Worm (Caenorhabditis elegans): ENCODE data around the gene srz-59.

DNA sequence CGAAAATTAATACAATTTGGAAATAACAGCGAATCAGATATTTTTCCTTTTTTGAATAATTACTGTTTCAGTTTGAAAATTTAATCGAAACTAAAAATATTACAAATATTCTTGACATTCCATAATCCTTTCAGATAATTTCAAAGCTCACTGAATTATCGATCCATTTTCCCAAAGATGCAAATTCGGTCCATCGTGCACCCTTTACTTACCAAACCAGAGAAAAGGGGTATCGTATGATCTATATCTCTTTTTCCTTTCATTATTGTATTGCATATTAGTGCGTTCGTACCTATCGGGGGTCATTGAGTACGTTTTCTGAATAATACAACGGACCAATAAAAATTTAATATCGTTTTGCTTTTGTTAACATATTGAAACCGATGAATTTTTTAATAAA is 27.1 kb upstream of the srz-59 start:
- TF ChIP-seq ceh-82 (tag; optimal IDR thresholded peaks at IDR 0.05) (no peak), mdl-1 (tag; optimal IDR thresholded peaks at IDR 0.05) (no peak), egl-27 (tag; optimal IDR thresholded peaks at IDR 0.05) (no peak), ama-1 (optimal IDR thresholded peaks at IDR 0.05) (no peak), zag-1 (tag; optimal IDR thresholded peaks at IDR 0.05) (no peak), nhr-237 (tag; optimal IDR thresholded peaks at IDR 0.05) (no peak), mbf-1 (tag; optimal IDR thresholded peaks at IDR 0.05) (no peak), sem-4 (tag; optimal IDR thresholded peaks at IDR 0.05) (no peak), unc-62 (GFP tag; optimal IDR thresholded peaks at IDR 0.05) (no peak), peb-1 (tag; optimal IDR thresholded peaks at IDR 0.05) (no peak), unc-55 (GFP tag; optimal IDR thresholded peaks at IDR 0.05) (no peak), unc-39 (tag; optimal IDR thresholded peaks at IDR 0.05) (no peak), ztf-4 (tag; optimal IDR thresholded peaks at IDR 0.05) (no peak), R02D3.7 (tag; optimal IDR thresholded peaks at IDR 0.05) (no peak)
